6 fruit fly cellular contexts compared by ENCODE assay signal in the genomic region with DNA sequence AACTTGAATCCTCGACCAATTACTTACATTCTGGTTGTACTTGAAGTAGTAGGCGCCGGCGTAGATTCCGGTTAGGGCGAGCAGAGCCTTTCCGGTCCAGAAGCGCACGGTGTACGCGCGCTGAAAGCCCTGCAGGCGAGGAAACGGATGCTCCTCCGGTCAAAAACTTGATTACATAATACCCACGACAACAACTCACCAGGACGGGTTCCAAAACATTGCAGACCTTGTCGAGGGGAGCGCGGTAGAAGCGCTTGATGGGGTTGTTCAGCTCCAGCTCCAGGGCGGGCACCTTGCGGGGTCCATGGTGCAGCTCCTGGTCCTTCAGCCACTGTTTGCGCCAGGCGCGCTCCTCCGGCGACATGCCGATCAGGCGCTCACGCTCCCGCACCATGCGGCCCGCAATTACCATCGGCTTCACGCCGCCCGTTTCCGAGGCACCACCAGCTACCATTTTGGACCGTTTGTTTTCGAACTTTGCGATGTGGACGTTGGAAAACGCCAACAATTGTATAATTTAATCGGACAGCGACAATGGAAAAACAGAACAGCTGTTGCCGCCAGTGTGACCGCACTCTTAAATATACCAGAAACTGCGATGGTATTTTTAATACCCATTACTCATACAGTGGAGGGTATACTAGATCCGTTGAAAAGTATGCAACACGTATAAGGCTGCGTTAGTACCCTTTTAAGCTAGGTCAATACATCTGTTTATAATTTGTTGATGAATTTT.
A peak's percentile ranks its signal among the peaks of the same experiment; 100 is the strongest.
TF ChIP-seq lines count a peak whose summit lies in the region.

A gene (minus strand): TSS at position 556 of the 736 bp plus-strand sequence.

- no peak for TF ChIP-seq CTCF in whole organism, embryonic (GFP tag; optimal IDR thresholded peaks at IDR 0.05; lab: Kevin White, UChicago)

TF ChIP-seq in whole organism, 6 proteins besides CTCF, POLR2A, EP300 and RAD21:
- no peak for TF ChIP-seq CG8478 (optimal IDR thresholded peaks at IDR 0.05; lab: Kevin White, UChicago)
- TF ChIP-seq pan (optimal IDR thresholded peaks at IDR 0.05; lab: Kevin White, UChicago): peak; percentile 44

TF ChIP-seq in whole organism, adult, 20 proteins besides CTCF, POLR2A, EP300 and RAD21:
- TF ChIP-seq CG33017 (tag; optimal IDR thresholded peaks at IDR 0.05; lab: Kevin White, UChicago) (no peak), CG7045 (GFP tag; optimal IDR thresholded peaks at IDR 0.05; lab: Kevin White, UChicago) (no peak), bab1 (GFP tag; optimal IDR thresholded peaks at IDR 0.05; lab: Kevin White, UChicago) (peak; percentile 29), toe (GFP tag; optimal IDR thresholded peaks at IDR 0.05; lab: Kevin White, UChicago) (peak; percentile 47), CG1620 (GFP tag; optimal IDR thresholded peaks at IDR 0.05; lab: Kevin White, UChicago) (peak; percentile 56), CG7101 (tag; optimal IDR thresholded peaks at IDR 0.05; lab: Kevin White, UChicago) (no peak), Clk (GFP tag; optimal IDR thresholded peaks at IDR 0.05; lab: Kevin White, UChicago) (no peak), Hr96 (GFP tag; optimal IDR thresholded peaks at IDR 0.05; lab: Kevin White, UChicago) (peak; percentile 33), CG12768 (GFP tag; optimal IDR thresholded peaks at IDR 0.05; lab: Kevin White, UChicago) (peak; percentile 18), pad (GFP tag; optimal IDR thresholded peaks at IDR 0.05; lab: Kevin White, UChicago) (peak; percentile 23), CG14711 (tag; optimal IDR thresholded peaks at IDR 0.05; lab: Kevin White, UChicago) (no peak), tj (GFP tag; optimal IDR thresholded peaks at IDR 0.05; lab: Kevin White, UChicago) (no peak), cnc (optimal IDR thresholded peaks at IDR 0.05; lab: Kevin White, UChicago) (no peak), ovo (GFP tag; optimal IDR thresholded peaks at IDR 0.05; lab: Kevin White, UChicago) (no peak), kay (GFP tag; lab: Kevin White, UChicago; ENCODE audit: borderline replicate concordance) (no peak)

TF ChIP-seq in whole organism, embryonic, 481 proteins besides CTCF, POLR2A, EP300 and RAD21 (continues in another document):
- TF ChIP-seq ssp (GFP tag; IDR thresholded peaks at IDR 0.05; lab: Robert Waterston, UW) (peak; percentile 29; the same call in 1 of the 2 replicates), Pdp1 (GFP tag; optimal IDR thresholded peaks at IDR 0.05; lab: Kevin White, UChicago) (peak; percentile 48 to 95), Dp (GFP tag; optimal IDR thresholded peaks at IDR 0.05; lab: Kevin White, UChicago) (peak; percentile 18), CG3163 (GFP tag; optimal IDR thresholded peaks at IDR 0.05; lab: Kevin White, UChicago) (peak; percentile 29), p53 (GFP tag; optimal IDR thresholded peaks at IDR 0.05; lab: Kevin White, UChicago) (peak; percentile 19), Hr51 (GFP tag; optimal IDR thresholded peaks at IDR 0.05; lab: Kevin White, UChicago) (peak in 1 of 2 experiments; percentile 37), stc (GFP tag; IDR thresholded peaks at IDR 0.05; lab: Robert Waterston, UW) (0 out of 2 replicates have a peak, but pooled peaks have one; percentile 21), crp (GFP tag; optimal IDR thresholded peaks at IDR 0.05; lab: Kevin White, UChicago) (peak; percentile 75 to 96), knrl (GFP tag; IDR thresholded peaks at IDR 0.05; lab: Robert Waterston, UW; ENCODE audit: partially characterized antibody) (no peak), dysf (GFP tag; IDR thresholded peaks at IDR 0.05; lab: Robert Waterston, UW) (0 out of 3 replicates have a peak, but pooled peaks have one; percentile 31), CG13424 (tag; optimal IDR thresholded peaks at IDR 0.05; lab: Kevin White, UChicago) (peak; percentile 45), dati (GFP tag; IDR thresholded peaks at IDR 0.05; lab: Robert Waterston, UW) (0 out of 2 replicates have a peak, but pooled peaks have one; percentile 29), pho (GFP tag; optimal IDR thresholded peaks at IDR 0.05; lab: Kevin White, UChicago) (peak; percentile 44), repo (GFP tag; optimal IDR thresholded peaks at IDR 0.05; lab: Kevin White, UChicago) (no peak), lilli (GFP tag; optimal IDR thresholded peaks at IDR 0.05; lab: Kevin White, UChicago) (peak; percentile 67)

TF ChIP-seq in whole organism, prepupa, 60 proteins besides CTCF, POLR2A, EP300 and RAD21:
- TF ChIP-seq Ets96B (tag; optimal IDR thresholded peaks at IDR 0.05; lab: Kevin White, UChicago): no peak
- TF ChIP-seq lz (GFP tag; optimal IDR thresholded peaks at IDR 0.05; lab: Kevin White, UChicago): peak; percentile 40
- TF ChIP-seq salr (GFP tag; optimal IDR thresholded peaks at IDR 0.05; lab: Kevin White, UChicago): no peak
- TF ChIP-seq Hr4 (GFP tag; optimal IDR thresholded peaks at IDR 0.05; lab: Kevin White, UChicago): no peak
- TF ChIP-seq CG16779 (tag; optimal IDR thresholded peaks at IDR 0.05; lab: Kevin White, UChicago): no peak
- no peak for TF ChIP-seq topi (GFP tag; optimal IDR thresholded peaks at IDR 0.05; lab: Kevin White, UChicago)
- no peak for TF ChIP-seq CG8632 (GFP tag; optimal IDR thresholded peaks at IDR 0.05; lab: Kevin White, UChicago)
- peak; percentile 59 for TF ChIP-seq vri (GFP tag; optimal IDR thresholded peaks at IDR 0.05; lab: Kevin White, UChicago)
- TF ChIP-seq esn (GFP tag; optimal IDR thresholded peaks at IDR 0.05; lab: Kevin White, UChicago): peak; percentile 36
- TF ChIP-seq CG31627 (GFP tag; optimal IDR thresholded peaks at IDR 0.05; lab: Kevin White, UChicago): peak; percentile 54

TF ChIP-seq in whole organism, pupa, 21 proteins besides CTCF, POLR2A, EP300 and RAD21:
- TF ChIP-seq CG8301 (tag; optimal IDR thresholded peaks at IDR 0.05; lab: Kevin White, UChicago): no peak
- TF ChIP-seq Snoo (tag; optimal IDR thresholded peaks at IDR 0.05; lab: Kevin White, UChicago): peak; percentile 9
- TF ChIP-seq Pif1A (GFP tag; optimal IDR thresholded peaks at IDR 0.05; lab: Kevin White, UChicago): no peak

TF ChIP-seq in whole organism, wandering third instar larva, 38 proteins besides CTCF, POLR2A, EP300 and RAD21:
- TF ChIP-seq ey (GFP tag; optimal IDR thresholded peaks at IDR 0.05; lab: Kevin White, UChicago): peak; percentile 6
- no peak for TF ChIP-seq CrebA (GFP tag; optimal IDR thresholded peaks at IDR 0.05; lab: Kevin White, UChicago; ENCODE audit: borderline replicate concordance)
- peak; percentile 32 for TF ChIP-seq Myc (optimal IDR thresholded peaks at IDR 0.05; lab: Kevin White, UChicago)
- TF ChIP-seq sv (GFP tag; optimal IDR thresholded peaks at IDR 0.05; lab: Kevin White, UChicago): peak; percentile 46
- peak; percentile 36 for TF ChIP-seq woc (GFP tag; optimal IDR thresholded peaks at IDR 0.05; lab: Kevin White, UChicago)
